Fruit fly (Drosophila melanogaster): Measurements from ENCODE around the gene CG7213.
A peak's percentile ranks its signal among the peaks of the same experiment; 100 is the strongest.

Gene CG7213

dm6 chr3L:8211590-8211989 lies 28.8 kb downstream of the CG7213 start, which contains the start of gene CG8006:
TSS of gene CG8006 (plus strand) at chr3L:8211890.
- TF ChIP-seq CG15710 (tag; optimal IDR thresholded peaks at IDR 0.05) = no peak
- no peak for TF ChIP-seq CG8159 (tag; optimal IDR thresholded peaks at IDR 0.05)
- TF ChIP-seq CG13204 (GFP tag; optimal IDR thresholded peaks at IDR 0.05) = no peak
- no peak for TF ChIP-seq CG4496 (GFP tag; IDR thresholded peaks at IDR 0.05)
- TF ChIP-seq CG32121 (GFP tag; IDR thresholded peaks at IDR 0.05) = no peak
- TF ChIP-seq Snoo (tag; optimal IDR thresholded peaks at IDR 0.05) = no peak
- TF ChIP-seq CG12605 (GFP tag; IDR thresholded peaks at IDR 0.05) = no peak
- no peak for TF ChIP-seq EcR (GFP tag; optimal IDR thresholded peaks at IDR 0.05)
- TF ChIP-seq CG10348 (GFP tag; IDR thresholded peaks at IDR 0.05) = no peak
- TF ChIP-seq CG14655 (GFP tag; optimal IDR thresholded peaks at IDR 0.05) = no peak
- no peak for TF ChIP-seq CG9948 (tag; optimal IDR thresholded peaks at IDR 0.05)

dm6 chr3L:8210596-8210995 lies 29.8 kb downstream of the CG7213 start, which contains the start of gene tut:
TSS of gene tut (minus strand) at chr3L:8210743.
- TF ChIP-seq CG17806 (tag; optimal IDR thresholded peaks at IDR 0.05) = no peak
- TF ChIP-seq CG9948 (tag; optimal IDR thresholded peaks at IDR 0.05) = no peak
- no peak for TF ChIP-seq gl (tag; optimal IDR thresholded peaks at IDR 0.05)
- TF ChIP-seq CG14655 (GFP tag; optimal IDR thresholded peaks at IDR 0.05) = no peak
- TF ChIP-seq CG12605 (GFP tag; IDR thresholded peaks at IDR 0.05) = no peak
- no peak for TF ChIP-seq Ets98B (GFP tag; IDR thresholded peaks at IDR 0.05)
- TF ChIP-seq D1 (tag; optimal IDR thresholded peaks at IDR 0.05) = no peak
- TF ChIP-seq CG10348 (GFP tag; IDR thresholded peaks at IDR 0.05) = no peak

- TF ChIP-seq rn (GFP tag; IDR thresholded peaks at IDR 0.05) (no peak), CG8159 (tag; optimal IDR thresholded peaks at IDR 0.05) (no peak), CG12605 (GFP tag; IDR thresholded peaks at IDR 0.05) (no peak), CG8301 (tag; optimal IDR thresholded peaks at IDR 0.05) (no peak), CG17806 (tag; optimal IDR thresholded peaks at IDR 0.05) (no peak), D1 (tag; optimal IDR thresholded peaks at IDR 0.05) (no peak), EcR (GFP tag; optimal IDR thresholded peaks at IDR 0.05) (no peak), Snoo (tag; optimal IDR thresholded peaks at IDR 0.05) (no peak), Ets98B (GFP tag; IDR thresholded peaks at IDR 0.05) (no peak), CG34367 (tag; optimal IDR thresholded peaks at IDR 0.05) (no peak), CG9948 (tag; optimal IDR thresholded peaks at IDR 0.05) (no peak), Pif1B (GFP tag; optimal IDR thresholded peaks at IDR 0.05) (no peak), CG4496 (GFP tag; IDR thresholded peaks at IDR 0.05) (no peak), Pif1A (GFP tag; optimal IDR thresholded peaks at IDR 0.05) (no peak), CG14655 (GFP tag; optimal IDR thresholded peaks at IDR 0.05) (no peak), fd96Ca (GFP tag; IDR thresholded peaks at IDR 0.05) (no peak), CG13204 (GFP tag; optimal IDR thresholded peaks at IDR 0.05) (no peak), gl (tag; optimal IDR thresholded peaks at IDR 0.05) (no peak), CG10348 (GFP tag; IDR thresholded peaks at IDR 0.05) (no peak), CG15710 (tag; optimal IDR thresholded peaks at IDR 0.05) (no peak)
Measured at dm6 chr3L:8202317-8202842, 38.0 kb downstream of the CG7213 start, which contains the start of the genes CG7366 and CG13679. TSS of gene CG7366 (minus strand) at chr3L:8202417. TSS of gene CG13679 (plus strand) at chr3L:8202792.

- TF ChIP-seq Pif1A (GFP tag; optimal IDR thresholded peaks at IDR 0.05) (no peak), CG8159 (tag; optimal IDR thresholded peaks at IDR 0.05) (no peak), Pif1B (GFP tag; optimal IDR thresholded peaks at IDR 0.05) (no peak), CG13204 (GFP tag; optimal IDR thresholded peaks at IDR 0.05) (no peak), CG9948 (tag; optimal IDR thresholded peaks at IDR 0.05) (peak; percentile 68), D1 (tag; optimal IDR thresholded peaks at IDR 0.05) (no peak), CG12605 (GFP tag; IDR thresholded peaks at IDR 0.05) (no peak), Ets98B (GFP tag; IDR thresholded peaks at IDR 0.05) (peak; percentile 53), CG34367 (tag; optimal IDR thresholded peaks at IDR 0.05) (no peak), EcR (GFP tag; optimal IDR thresholded peaks at IDR 0.05) (no peak), CG8301 (tag; optimal IDR thresholded peaks at IDR 0.05) (no peak), CG4496 (GFP tag; IDR thresholded peaks at IDR 0.05) (peak; percentile 67; the same call in 2 of the 3 replicates), CG32121 (GFP tag; IDR thresholded peaks at IDR 0.05) (no peak; the same call in 1 of the 2 replicates), Snoo (tag; optimal IDR thresholded peaks at IDR 0.05) (peak; percentile 69), CG14655 (GFP tag; optimal IDR thresholded peaks at IDR 0.05) (no peak), CG10348 (GFP tag; IDR thresholded peaks at IDR 0.05) (0 out of 2 replicates have a peak, but pooled peaks have one; percentile 30), rn (GFP tag; IDR thresholded peaks at IDR 0.05) (no peak), gl (tag; optimal IDR thresholded peaks at IDR 0.05) (no peak), CG17806 (tag; optimal IDR thresholded peaks at IDR 0.05) (peak; percentile 69), fd96Ca (GFP tag; IDR thresholded peaks at IDR 0.05) (peak; percentile 67), CG15710 (tag; optimal IDR thresholded peaks at IDR 0.05) (peak; percentile 79)
Measured at dm6 chr3L:8197779-8198279, 42.6 kb downstream of the CG7213 start, which contains the start of the genes UbcE2M and Dhps. TSS of gene UbcE2M (minus strand) at chr3L:8197987. TSS of gene Dhps (plus strand) at chr3L:8198207.

dm6 chr3L:8193016-8193415 lies 47.4 kb downstream of the CG7213 start, which contains the start of gene CG7387:
TSS of gene CG7387 (minus strand) at chr3L:8193116.
- no peak for TF ChIP-seq CG12605 (GFP tag; IDR thresholded peaks at IDR 0.05)
- no peak for TF ChIP-seq CG32121 (GFP tag; IDR thresholded peaks at IDR 0.05)
- no peak for TF ChIP-seq D1 (tag; optimal IDR thresholded peaks at IDR 0.05)
- TF ChIP-seq Pif1B (GFP tag; optimal IDR thresholded peaks at IDR 0.05) = no peak
- no peak for TF ChIP-seq CG4496 (GFP tag; IDR thresholded peaks at IDR 0.05)
- no peak for TF ChIP-seq CG14655 (GFP tag; optimal IDR thresholded peaks at IDR 0.05)
- TF ChIP-seq rn (GFP tag; IDR thresholded peaks at IDR 0.05) = no peak
- TF ChIP-seq CG8301 (tag; optimal IDR thresholded peaks at IDR 0.05) = no peak
- TF ChIP-seq CG9948 (tag; optimal IDR thresholded peaks at IDR 0.05) = no peak
- no peak for TF ChIP-seq CG34367 (tag; optimal IDR thresholded peaks at IDR 0.05)
- TF ChIP-seq Snoo (tag; optimal IDR thresholded peaks at IDR 0.05) = no peak
- no peak for TF ChIP-seq CG15710 (tag; optimal IDR thresholded peaks at IDR 0.05)
